Fruit fly (Drosophila melanogaster) whole organism, adult: Measurements from ENCODE around the gene Ubc2.

ENCODE experiments used
- CG11617 ChIP-seq: fragments of 200-800 bp; sonication (Bioruptor generic); optimal IDR thresholded peaks from 2 replicates; lab custom pipeline; 2017; ENCODE audit warnings: mild to moderate bottlenecking, missing biosample characterization, missing genetic modification reagents, missing genetic modification characterization
- CG14711 ChIP-seq: fragments of 200-800 bp; sonication (Bioruptor generic); optimal IDR thresholded peaks from 2 replicates; lab custom pipeline; 2018; ENCODE audit warnings: missing biosample characterization, mild to moderate bottlenecking, missing genetic modification characterization, moderate library complexity
- Clk ChIP-seq: fragments of 200-800 bp; sonication (Bioruptor generic); optimal IDR thresholded peaks from 2 replicates; lab custom pipeline; 2017; ENCODE audit warnings: missing biosample characterization, missing genetic modification characterization
- Crg-1 ChIP-seq: fragments of 200-800 bp; sonication (Bioruptor generic); optimal IDR thresholded peaks from 2 replicates; lab custom pipeline; 2016; ENCODE audit warnings: missing biosample characterization, missing genetic modification characterization
- Mnt ChIP-seq: fragments of 200-800 bp; sonication (Bioruptor generic); optimal IDR thresholded peaks from 2 replicates; lab custom pipeline; 2016; ENCODE audit warnings: missing biosample characterization, mild to moderate bottlenecking, missing genetic modification characterization
- bab1 ChIP-seq: fragments of 200-800 bp; sonication (Bioruptor generic); optimal IDR thresholded peaks from 3 replicates; lab custom pipeline; 2019; ENCODE audit warnings: missing biosample characterization, mild to moderate bottlenecking, missing genetic modification characterization, moderate library complexity
- cic ChIP-seq: fragments of 200-800 bp; sonication (Bioruptor generic); optimal IDR thresholded peaks from 2 replicates; lab custom pipeline; 2017; ENCODE audit warnings: missing biosample characterization, mild to moderate bottlenecking, missing genetic modification characterization, moderate library complexity
- pad ChIP-seq: fragments of 200-800 bp; sonication (Bioruptor generic); optimal IDR thresholded peaks from 3 replicates; lab custom pipeline; 2017; ENCODE audit warnings: missing biosample characterization, missing genetic modification characterization, mild to moderate bottlenecking, moderate library complexity, missing genetic modification reagents
- toe ChIP-seq: fragments of 200-800 bp; sonication (Bioruptor generic); optimal IDR thresholded peaks from 2 replicates; lab custom pipeline; 2016; ENCODE audit warnings: missing biosample characterization, missing genetic modification characterization

dm6 chr2L:10791343-10791742 lies 23.5 kb upstream of the Ubc2 start:
- TF ChIP-seq bab1 (GFP tag; lab: Kevin White, UChicago) (no peak), toe (no peak), pad (GFP tag; lab: Kevin White, UChicago) (no peak), Clk (GFP tag; lab: Kevin White, UChicago) (no peak), CG14711 (tag; lab: Kevin White, UChicago) (no peak), Mnt (GFP tag; lab: Kevin White, UChicago) (no peak), Crg-1 (no peak), cic (GFP tag; lab: Kevin White, UChicago) (no peak), CG11617 (no peak)
